Fruit fly (Drosophila melanogaster) Kc167 (cell line): ENCODE measurements around the gene Ets97D.

Experiments used
- Myc ChIP-seq: fragments of >200 bp; optimal IDR thresholded peaks from 2 replicates; lab custom pipeline; 2017; ENCODE audit warnings: missing external identifiers
- Sin3A ChIP-seq: fragments of >200 bp; optimal IDR thresholded peaks from 2 replicates; lab custom pipeline; 2018; ENCODE audit warnings: missing external identifiers
- h ChIP-seq: fragments of >200 bp; optimal IDR thresholded peaks from 3 replicates; lab custom pipeline; 2018; ENCODE audit warnings: missing external identifiers
- insv ChIP-seq: fragments of >200 bp; optimal IDR thresholded peaks from 3 replicates; lab custom pipeline; 2018; ENCODE audit warnings: missing external identifiers
- psq ChIP-seq: fragments of >200 bp; optimal IDR thresholded peaks from 2 replicates; lab custom pipeline; 2017; ENCODE audit warnings: missing external identifiers
- ttk ChIP-seq: sonication (Bioruptor generic); optimal IDR thresholded peaks from 2 replicates; lab custom pipeline; 2017; ENCODE audit warnings: missing external identifiers

The Ets97D gene

DNA sequence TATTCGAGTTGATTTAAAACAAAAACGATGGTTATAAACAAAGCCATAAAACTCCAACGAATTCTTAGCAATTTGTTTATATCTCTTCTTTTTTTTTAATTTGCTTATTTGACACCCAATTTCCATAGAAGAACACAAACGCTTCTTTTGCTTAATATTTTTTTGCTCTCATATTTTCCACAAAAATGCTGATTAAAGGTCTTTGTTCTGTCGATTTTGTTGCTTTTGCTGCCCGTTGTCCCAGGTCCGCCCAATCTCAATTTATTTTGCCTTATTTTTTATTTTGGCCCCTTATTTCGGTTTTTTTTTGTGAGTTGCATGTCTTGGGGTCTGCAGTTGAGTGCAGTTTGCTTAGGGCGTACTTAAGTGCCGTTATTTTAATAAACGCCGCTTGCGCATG is 6.7 kb downstream of the Ets97D start:
- TF ChIP-seq h (no peak), Sin3A (lab: Kevin White, UChicago) (no peak), ttk (lab: Kevin White, UChicago) (no peak), psq (lab: Kevin White, UChicago) (no peak), Myc (lab: Kevin White, UChicago) (no peak), insv (no peak)

- TF ChIP-seq insv (no peak), ttk (lab: Kevin White, UChicago) (no peak), Myc (lab: Kevin White, UChicago) (no peak), h (no peak), Sin3A (lab: Kevin White, UChicago) (no peak), psq (lab: Kevin White, UChicago) (no peak)
These were observed 12.7 kb downstream of the Ets97D start for dm6 chr3R:26899982-26900381.

dm6 chr3R:26897302-26897701 is 15.4 kb downstream of the Ets97D start:
- TF ChIP-seq h (no peak), insv (no peak), Myc (lab: Kevin White, UChicago) (no peak), psq (lab: Kevin White, UChicago) (no peak), ttk (lab: Kevin White, UChicago) (no peak), Sin3A (lab: Kevin White, UChicago) (no peak)

DNA sequence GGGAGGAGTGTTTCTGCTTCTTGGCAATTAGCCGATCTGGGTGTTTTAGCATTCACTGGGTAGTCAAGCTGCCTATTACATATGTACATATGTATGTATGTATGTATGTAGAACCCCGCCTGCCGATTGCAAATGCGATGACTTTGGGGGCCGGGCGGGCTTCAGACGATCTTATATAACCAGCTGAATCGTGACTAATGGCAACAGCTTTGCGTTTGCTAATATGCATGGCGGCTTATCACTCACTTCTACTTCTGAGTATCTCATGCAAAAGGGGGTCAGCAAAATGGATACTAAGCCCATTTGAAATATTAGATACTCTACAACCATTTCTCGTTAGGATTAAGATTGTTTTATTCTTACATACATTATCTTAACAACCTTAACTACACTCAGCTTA is 16.4 kb downstream of the Ets97D start:
- TF ChIP-seq Myc (lab: Kevin White, UChicago) (no peak), insv (no peak), h (no peak), Sin3A (lab: Kevin White, UChicago) (no peak), ttk (lab: Kevin White, UChicago) (no peak), psq (lab: Kevin White, UChicago) (no peak)

DNA sequence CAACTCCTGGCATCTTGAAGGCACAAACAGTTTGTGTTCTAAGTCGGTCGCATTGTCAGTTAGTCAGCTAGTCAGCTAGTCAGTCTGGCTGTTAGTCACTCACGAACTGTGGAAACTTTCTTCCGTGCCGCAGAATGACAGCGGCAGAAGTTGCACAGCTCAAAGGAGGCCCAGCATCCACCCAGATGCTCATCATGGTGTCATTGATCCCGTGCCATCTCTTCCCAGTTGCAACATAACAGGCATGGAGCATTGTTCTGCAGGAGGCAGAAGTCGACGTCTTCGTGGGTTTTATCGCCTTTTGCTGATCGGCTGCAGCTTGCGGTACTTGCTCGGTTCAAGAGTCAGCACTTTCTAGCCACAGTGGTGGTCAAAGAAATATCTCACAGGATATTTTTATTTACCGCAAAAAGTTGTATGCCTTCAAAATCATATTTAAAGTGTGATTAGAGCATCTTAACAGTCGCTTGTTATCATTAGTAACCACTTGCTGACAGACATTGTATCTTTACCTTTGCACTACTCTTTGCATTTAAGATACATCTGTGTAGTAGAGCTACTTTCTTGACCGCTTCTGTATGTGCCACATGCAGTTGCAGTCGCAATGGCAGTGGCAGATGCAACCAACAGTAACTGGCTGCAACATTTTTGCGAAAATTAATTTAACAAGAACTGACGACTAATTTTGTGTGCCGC is 18.9 kb downstream of the Ets97D start:
- TF ChIP-seq Sin3A (lab: Kevin White, UChicago), result no peak
- no peak for TF ChIP-seq Myc (lab: Kevin White, UChicago)
- no peak for TF ChIP-seq psq (lab: Kevin White, UChicago)
- no peak for TF ChIP-seq ttk (lab: Kevin White, UChicago)
- TF ChIP-seq insv, result no peak
- no peak for TF ChIP-seq h

DNA sequence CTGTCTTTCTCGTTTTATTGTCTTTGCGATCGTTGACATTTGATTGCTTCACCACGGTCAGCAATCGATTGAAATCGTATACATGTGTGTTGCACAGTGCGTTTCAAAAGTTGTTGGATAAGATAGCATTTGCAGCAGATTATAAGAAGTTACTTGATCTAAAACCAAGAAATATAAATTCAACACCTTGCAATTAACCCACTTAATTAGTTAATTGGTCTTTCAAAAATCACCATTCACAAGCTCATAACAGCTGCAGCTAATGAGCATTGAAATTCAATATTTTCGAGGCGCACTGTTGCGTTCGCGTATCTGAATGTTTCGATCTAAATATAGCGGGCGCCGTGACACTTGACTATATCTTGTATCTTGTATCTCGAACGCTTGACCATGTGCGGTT is 19.9 kb downstream of the Ets97D start:
- TF ChIP-seq insv, result no peak
- no peak for TF ChIP-seq psq (lab: Kevin White, UChicago)
- TF ChIP-seq h, result no peak
- no peak for TF ChIP-seq ttk (lab: Kevin White, UChicago)

- TF ChIP-seq h (no peak), ttk (lab: Kevin White, UChicago) (no peak), Sin3A (lab: Kevin White, UChicago) (no peak), Myc (lab: Kevin White, UChicago) (no peak)
These were observed 22.2 kb downstream of the Ets97D start for dm6 chr3R:26890499-26890898.

- TF ChIP-seq insv (no peak), Myc (lab: Kevin White, UChicago) (no peak), h (no peak), psq (lab: Kevin White, UChicago) (no peak), ttk (lab: Kevin White, UChicago) (no peak), Sin3A (lab: Kevin White, UChicago) (no peak)
These were observed 22.6 kb downstream of the Ets97D start for dm6 chr3R:26890088-26890487.

dm6 chr3R:26888086-26888724 is 24.5 kb downstream of the Ets97D start:
- TF ChIP-seq h (no peak), ttk (lab: Kevin White, UChicago) (no peak), psq (lab: Kevin White, UChicago) (no peak)

DNA sequence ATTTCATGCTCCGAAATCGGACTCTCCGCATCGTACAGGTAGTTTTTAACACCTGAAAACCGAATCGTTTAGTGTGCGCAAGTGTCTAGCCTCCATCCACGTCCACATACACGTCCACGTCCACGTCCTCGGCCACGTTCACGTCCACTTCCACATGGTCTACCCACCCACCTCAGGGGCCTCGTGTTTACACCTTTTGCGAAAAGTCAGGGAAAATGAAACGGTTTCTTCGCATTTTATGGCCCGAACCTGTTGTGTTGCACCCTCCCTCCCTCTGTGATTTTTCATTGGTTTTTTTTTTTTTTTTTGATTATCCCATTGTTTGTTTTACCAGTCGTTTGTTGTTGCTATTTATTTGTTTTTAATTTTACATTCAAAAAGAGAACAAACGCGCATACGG is 25.5 kb downstream of the Ets97D start:
- TF ChIP-seq Sin3A (lab: Kevin White, UChicago) (no peak), insv (no peak), Myc (lab: Kevin White, UChicago) (no peak), psq (lab: Kevin White, UChicago) (no peak), ttk (lab: Kevin White, UChicago) (no peak), h (no peak)

DNA sequence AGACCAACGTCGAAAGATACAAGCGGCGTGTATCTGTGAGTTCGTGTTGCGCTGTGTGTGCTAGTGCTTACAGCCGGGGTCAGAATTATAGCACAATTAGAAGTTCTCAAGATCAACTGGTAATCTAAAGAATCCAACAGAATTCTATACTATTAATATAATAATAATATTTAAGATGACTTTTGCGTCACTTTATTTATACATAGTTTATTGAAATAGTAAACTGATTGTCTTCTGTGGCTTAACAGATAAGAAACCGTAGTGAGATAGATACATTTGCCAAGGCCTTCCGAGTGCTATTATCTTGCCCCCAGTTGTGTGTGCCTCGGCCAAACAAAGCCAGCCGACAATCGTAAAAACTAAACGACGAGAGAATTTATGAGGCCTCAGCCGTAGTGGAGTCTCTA is 26.4 kb downstream of the Ets97D start:
- TF ChIP-seq Sin3A (lab: Kevin White, UChicago), result no peak
- TF ChIP-seq insv, result no peak
- no peak for TF ChIP-seq h
- no peak for TF ChIP-seq psq (lab: Kevin White, UChicago)
- TF ChIP-seq ttk (lab: Kevin White, UChicago), result no peak
- no peak for TF ChIP-seq Myc (lab: Kevin White, UChicago)

dm6 chr3R:26885192-26885591 is 27.5 kb downstream of the Ets97D start:
- no peak for TF ChIP-seq insv
- no peak for TF ChIP-seq psq (lab: Kevin White, UChicago)
- no peak for TF ChIP-seq ttk (lab: Kevin White, UChicago)
- no peak for TF ChIP-seq Sin3A (lab: Kevin White, UChicago)
- TF ChIP-seq h, result no peak
- no peak for TF ChIP-seq Myc (lab: Kevin White, UChicago)

DNA sequence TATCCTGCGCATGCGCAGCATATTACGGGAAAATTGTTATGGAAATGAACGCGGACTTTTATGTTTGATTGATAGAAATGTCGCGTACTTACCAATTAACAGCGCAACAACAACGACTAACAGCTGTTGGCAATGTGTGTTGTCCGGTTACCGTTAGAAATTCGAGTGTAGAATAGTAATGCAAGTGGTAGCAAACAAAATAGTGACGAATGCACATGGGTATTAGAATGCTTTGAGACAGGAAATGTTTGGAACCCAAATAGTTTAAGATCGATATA is 29.7 kb downstream of the Ets97D start:
- TF ChIP-seq psq (lab: Kevin White, UChicago) (no peak), h (no peak), insv (no peak), Sin3A (lab: Kevin White, UChicago) (no peak), Myc (lab: Kevin White, UChicago) (no peak), ttk (lab: Kevin White, UChicago) (no peak)
